Fruit fly (Drosophila melanogaster): ENCODE measurements around the gene Klp98A.

Klp98A gene

dm6 chr3R:27607218-27607929 lies 48.4 kb upstream of the Klp98A start, which contains the start of the genes dsd and Tusp (continued):
- peak; percentile 82 for TF ChIP-seq vvl (GFP tag; IDR thresholded peaks at IDR 0.05)
- peak; percentile 80 for TF ChIP-seq CG1602 (GFP tag; optimal IDR thresholded peaks at IDR 0.05)
- TF ChIP-seq CG11560 (tag; IDR thresholded peaks at IDR 0.05): no peak
- peak; percentile 46; the same call in 1 of the 2 replicates for TF ChIP-seq gsb (GFP tag; IDR thresholded peaks at IDR 0.05)
- peak; percentile 92 for TF ChIP-seq CG9932 (GFP tag; IDR thresholded peaks at IDR 0.05)
- peak; percentile 57 for TF ChIP-seq CG13287 (GFP tag; IDR thresholded peaks at IDR 0.05; ENCODE audit: partially characterized antibody)
- TF ChIP-seq otp (GFP tag; IDR thresholded peaks at IDR 0.05): peak; percentile 58; the same call in 1 of the 3 replicates
- TF ChIP-seq Antp (GFP tag; optimal IDR thresholded peaks at IDR 0.05): peak; percentile 86
- TF ChIP-seq wdn (GFP tag; IDR thresholded peaks at IDR 0.05): no peak
- peak; percentile 71 for TF ChIP-seq CG8944 (GFP tag; optimal IDR thresholded peaks at IDR 0.05)
- TF ChIP-seq ATbp (GFP tag; optimal IDR thresholded peaks at IDR 0.05): peak; percentile 36
- peak; percentile 71 for TF ChIP-seq fu2 (GFP tag; optimal IDR thresholded peaks at IDR 0.05)
- TF ChIP-seq en (GFP tag; optimal IDR thresholded peaks at IDR 0.05): no peak
- TF ChIP-seq Drgx (GFP tag; IDR thresholded peaks at IDR 0.05): no peak
- peak; percentile 14 for TF ChIP-seq HmgD (GFP tag; optimal IDR thresholded peaks at IDR 0.05)
- TF ChIP-seq Aef1 (GFP tag; IDR thresholded peaks at IDR 0.05): peak; percentile 77
- TF ChIP-seq cad (GFP tag; optimal IDR thresholded peaks at IDR 0.05): no peak
- TF ChIP-seq yki (optimal IDR thresholded peaks at IDR 0.05): no peak
- TF ChIP-seq slbo (GFP tag; IDR thresholded peaks at IDR 0.05): peak; percentile 93
- TF ChIP-seq NK7.1 (GFP tag; optimal IDR thresholded peaks at IDR 0.05): no peak
- no peak for TF ChIP-seq Hr39 (optimal IDR thresholded peaks at IDR 0.05)
- peak; percentile 51; the same call in 1 of the 2 replicates for TF ChIP-seq CG32767 (GFP tag; IDR thresholded peaks at IDR 0.05)
- peak; percentile 36 for TF ChIP-seq CG33557 (GFP tag; optimal IDR thresholded peaks at IDR 0.05)
- peak; percentile 87 for TF ChIP-seq ind (GFP tag; optimal IDR thresholded peaks at IDR 0.05)
- TF ChIP-seq gce (GFP tag; IDR thresholded peaks at IDR 0.05): no peak
- TF ChIP-seq gcm2 (GFP tag; optimal IDR thresholded peaks at IDR 0.05): peak; percentile 75
- peak; percentile 81 for TF ChIP-seq Chrac-16 (GFP tag; optimal IDR thresholded peaks at IDR 0.05)
- TF ChIP-seq CG6689 (GFP tag; IDR thresholded peaks at IDR 0.05): peak; percentile 67
- TF ChIP-seq esg (GFP tag; conservative IDR thresholded peaks at IDR 0.05): 0 out of 2 replicates have a peak, but pooled peaks have one; percentile 43
- TF ChIP-seq ftz-f1 (GFP tag; optimal IDR thresholded peaks at IDR 0.05): peak; percentile 31
- TF ChIP-seq croc (GFP tag; conservative IDR thresholded peaks at IDR 0.05): peak; percentile 38; the same call in 1 of the 3 replicates
- TF ChIP-seq z (GFP tag; IDR thresholded peaks at IDR 0.05): no peak
- TF ChIP-seq pnt (GFP tag; optimal IDR thresholded peaks at IDR 0.05): peak; percentile 69
- peak; percentile 7 for TF ChIP-seq scrt (GFP tag; optimal IDR thresholded peaks at IDR 0.05)
- TF ChIP-seq tll (GFP tag; optimal IDR thresholded peaks at IDR 0.05): no peak
- peak; percentile 71 for TF ChIP-seq CG9215 (GFP tag; IDR thresholded peaks at IDR 0.05)
- TF ChIP-seq CG11093 (GFP tag; IDR thresholded peaks at IDR 0.05): 0 out of 3 replicates have a peak, but pooled peaks have one; percentile 53
- peak; percentile 11 for TF ChIP-seq crc (GFP tag; optimal IDR thresholded peaks at IDR 0.05)
- peak; percentile 54 for TF ChIP-seq CG8089 (GFP tag; optimal IDR thresholded peaks at IDR 0.05)
- TF ChIP-seq Kr (GFP tag; optimal IDR thresholded peaks at IDR 0.05): no peak
- TF ChIP-seq CG9609 (GFP tag; optimal IDR thresholded peaks at IDR 0.05): peak; percentile 79
- peak; percentile 66 for TF ChIP-seq ssp (GFP tag; IDR thresholded peaks at IDR 0.05)
- peak; percentile 69 for TF ChIP-seq al (GFP tag; IDR thresholded peaks at IDR 0.05)
- peak; percentile 32 for TF ChIP-seq gsb-n (tag; optimal IDR thresholded peaks at IDR 0.05)
- TF ChIP-seq usp (GFP tag; optimal IDR thresholded peaks at IDR 0.05): no peak
- peak; percentile 24; the same call in 1 of the 2 replicates for TF ChIP-seq tna (GFP tag; IDR thresholded peaks at IDR 0.05; ENCODE audit: partially characterized antibody)
- peak; percentile 52 for TF ChIP-seq CG17385 (GFP tag; optimal IDR thresholded peaks at IDR 0.05)
- TF ChIP-seq CG1233 (GFP tag; optimal IDR thresholded peaks at IDR 0.05): peak; percentile 57
- TF ChIP-seq CG1603 (tag; optimal IDR thresholded peaks at IDR 0.05): peak; percentile 65
- peak; percentile 66 for TF ChIP-seq ewg (GFP tag; optimal IDR thresholded peaks at IDR 0.05)
- TF ChIP-seq gfzf (GFP tag; optimal IDR thresholded peaks at IDR 0.05): no peak
